Fruit fly (Drosophila melanogaster): ENCODE data around the gene CG18814.

Gene CG18814

dm6 chr3L:16327776-16328175 lies 41.9 kb upstream of the CG18814 start, which contains the start of gene CG13038 (continued):
- no peak for TF ChIP-seq shn (GFP tag; optimal IDR thresholded peaks at IDR 0.05)
- no peak for TF ChIP-seq HLH54F (GFP tag; optimal IDR thresholded peaks at IDR 0.05)
- no peak for TF ChIP-seq pan (optimal IDR thresholded peaks at IDR 0.05)
- TF ChIP-seq pan (GFP tag; optimal IDR thresholded peaks at IDR 0.05 in 1 of 2, IDR thresholded peaks at IDR 0.05 in 1 of 2): peak in 1 of 2 experiments; percentile 9
- TF ChIP-seq Dbx (GFP tag; IDR thresholded peaks at IDR 0.05): no peak
- no peak for TF ChIP-seq nom (GFP tag; optimal IDR thresholded peaks at IDR 0.05)
- TF ChIP-seq Usf (GFP tag; optimal IDR thresholded peaks at IDR 0.05): no peak
- no peak for TF ChIP-seq sima (GFP tag; optimal IDR thresholded peaks at IDR 0.05)
- no peak for TF ChIP-seq esg (GFP tag; conservative IDR thresholded peaks at IDR 0.05)
- TF ChIP-seq Sry-β (GFP tag; optimal IDR thresholded peaks at IDR 0.05): no peak
- 0 out of 3 replicates have a peak, but pooled peaks have one; percentile 29 for TF ChIP-seq Mrtf (GFP tag; IDR thresholded peaks at IDR 0.05)
- no peak for TF ChIP-seq p53 (GFP tag; optimal IDR thresholded peaks at IDR 0.05)

dm6 chr3L:16328207-16328891 lies 41.3 kb upstream of the CG18814 start, which contains the start of gene CG13058:
Gene CG13058 (plus strand): TSS chr3L:16328841.
- no peak for TF ChIP-seq gce (GFP tag; IDR thresholded peaks at IDR 0.05)
- TF ChIP-seq chn (GFP tag; optimal IDR thresholded peaks at IDR 0.05): peak; percentile 46
- TF ChIP-seq slp2 (GFP tag; optimal IDR thresholded peaks at IDR 0.05): peak; percentile 37
- TF ChIP-seq Taf1 (GFP tag; IDR thresholded peaks at IDR 0.05): no peak
- TF ChIP-seq E2f2 (GFP tag; IDR thresholded peaks at IDR 0.05): peak; percentile 56
- no peak for TF ChIP-seq TFAM (GFP tag; optimal IDR thresholded peaks at IDR 0.05)
- TF ChIP-seq stwl (tag; optimal IDR thresholded peaks at IDR 0.05): no peak
- peak; percentile 64 for TF ChIP-seq odd (GFP tag; optimal IDR thresholded peaks at IDR 0.05)
- no peak for TF ChIP-seq ems (GFP tag; optimal IDR thresholded peaks at IDR 0.05)
- no peak for TF ChIP-seq CG30020 (tag; optimal IDR thresholded peaks at IDR 0.05)
- TF ChIP-seq ac (GFP tag; optimal IDR thresholded peaks at IDR 0.05): no peak
- no peak for TF ChIP-seq ab (GFP tag; optimal IDR thresholded peaks at IDR 0.05)
- TF ChIP-seq Jarid2 (GFP tag; optimal IDR thresholded peaks at IDR 0.05): no peak
- no peak for TF ChIP-seq CG7271 (tag; optimal IDR thresholded peaks at IDR 0.05)
- TF ChIP-seq kah (GFP tag; optimal IDR thresholded peaks at IDR 0.05): peak; percentile 19
- no peak for TF ChIP-seq Stat92E (GFP tag; optimal IDR thresholded peaks at IDR 0.05)
- no peak for TF ChIP-seq CG3726 (GFP tag; IDR thresholded peaks at IDR 0.05)
- TF ChIP-seq dmrt11E (tag; optimal IDR thresholded peaks at IDR 0.05): no peak
- TF ChIP-seq CG6854 (GFP tag; optimal IDR thresholded peaks at IDR 0.05): peak; percentile 39
- peak; percentile 12 for TF ChIP-seq Usf (GFP tag; optimal IDR thresholded peaks at IDR 0.05)
- TF ChIP-seq bcd (GFP tag; optimal IDR thresholded peaks at IDR 0.05): peak; percentile 37
- peak; percentile 42 for TF ChIP-seq jing (GFP tag; optimal IDR thresholded peaks at IDR 0.05)
- peak; percentile 50 for TF ChIP-seq CG9437 (GFP tag; optimal IDR thresholded peaks at IDR 0.05)
- TF ChIP-seq CG14965 (GFP tag; optimal IDR thresholded peaks at IDR 0.05; ENCODE audit: borderline replicate concordance): no peak
- peak; percentile 45 for TF ChIP-seq CG12942 (GFP tag; optimal IDR thresholded peaks at IDR 0.05)
- TF ChIP-seq CG10654 (GFP tag; optimal IDR thresholded peaks at IDR 0.05): no peak
- TF ChIP-seq tap (tag; optimal IDR thresholded peaks at IDR 0.05): peak; percentile 59
- peak; percentile 18 for TF ChIP-seq CG3838 (GFP tag; optimal IDR thresholded peaks at IDR 0.05)
- peak; percentile 3 for TF ChIP-seq Hand (GFP tag; optimal IDR thresholded peaks at IDR 0.05)
- peak; percentile 77 for TF ChIP-seq CG3847 (GFP tag; IDR thresholded peaks at IDR 0.05)
- no peak for TF ChIP-seq CG34224 (GFP tag; IDR thresholded peaks at IDR 0.05; ENCODE audit: partially characterized antibody)
- peak; percentile 30; the same call in 1 of the 2 replicates for TF ChIP-seq onecut (GFP tag; IDR thresholded peaks at IDR 0.05)
- peak; percentile 75 for TF ChIP-seq ci (GFP tag; IDR thresholded peaks at IDR 0.05)
- TF ChIP-seq Sin3A (optimal IDR thresholded peaks at IDR 0.05): no peak
- TF ChIP-seq so (GFP tag; IDR thresholded peaks at IDR 0.05): peak; percentile 89
- TF ChIP-seq jumu (GFP tag; optimal IDR thresholded peaks at IDR 0.05): no peak
- TF ChIP-seq sens-2 (GFP tag; IDR thresholded peaks at IDR 0.05): peak; percentile 52
- no peak for TF ChIP-seq CG10267 (tag; optimal IDR thresholded peaks at IDR 0.05)
- no peak for TF ChIP-seq wek (GFP tag; optimal IDR thresholded peaks at IDR 0.05)

Data from whole organism, embryonic.